Fruit fly (Drosophila melanogaster): ENCODE measurements around the gene CG44227.

DNA sequence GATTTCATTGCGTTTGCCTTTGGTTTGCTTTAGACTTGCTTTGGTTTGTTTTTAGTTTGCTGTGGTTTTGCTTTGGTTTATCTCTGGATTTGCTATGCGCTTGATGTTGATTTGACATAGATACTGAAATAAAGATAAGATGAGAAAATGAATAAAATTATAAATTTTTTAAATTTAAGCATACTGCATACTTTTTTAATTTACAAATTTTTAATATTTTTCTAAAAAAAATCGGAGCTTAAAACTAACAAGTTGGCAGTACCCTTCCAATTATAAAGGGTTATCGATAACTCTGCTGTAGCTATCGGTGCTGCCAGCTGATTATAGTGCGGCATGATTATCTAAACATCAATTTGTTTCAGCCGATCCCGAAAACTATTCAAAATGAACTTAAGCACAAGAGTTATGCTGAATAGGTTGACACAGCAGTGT is 11.2 kb downstream of the CG44227 start, which contains the start of gene mRpL19:
- TF ChIP-seq CG12071 (GFP tag; optimal IDR thresholded peaks at IDR 0.05) (no peak), Hand (GFP tag; optimal IDR thresholded peaks at IDR 0.05) (peak; percentile 32), CG8359 (GFP tag; optimal IDR thresholded peaks at IDR 0.05; ENCODE audit: borderline replicate concordance) (no peak), slbo (GFP tag; IDR thresholded peaks at IDR 0.05) (peak; percentile 22; the same call in 1 of the 2 replicates), CG8765 (GFP tag; IDR thresholded peaks at IDR 0.05) (no peak), CG17328 (GFP tag; IDR thresholded peaks at IDR 0.05) (no peak), CG11696 (GFP tag; IDR thresholded peaks at IDR 0.05) (no peak), CG6175 (GFP tag; IDR thresholded peaks at IDR 0.05) (no peak), CG12299 (tag; optimal IDR thresholded peaks at IDR 0.05) (peak; percentile 58), sim (GFP tag; IDR thresholded peaks at IDR 0.05) (no peak), en (GFP tag; optimal IDR thresholded peaks at IDR 0.05) (no peak), Dp (GFP tag; optimal IDR thresholded peaks at IDR 0.05) (peak; percentile 31), CG17802 (tag; optimal IDR thresholded peaks at IDR 0.05) (no peak)
